Worm (Caenorhabditis elegans): ENCODE measurements around the gene rbm-7.

rbm-7 gene

DNA sequence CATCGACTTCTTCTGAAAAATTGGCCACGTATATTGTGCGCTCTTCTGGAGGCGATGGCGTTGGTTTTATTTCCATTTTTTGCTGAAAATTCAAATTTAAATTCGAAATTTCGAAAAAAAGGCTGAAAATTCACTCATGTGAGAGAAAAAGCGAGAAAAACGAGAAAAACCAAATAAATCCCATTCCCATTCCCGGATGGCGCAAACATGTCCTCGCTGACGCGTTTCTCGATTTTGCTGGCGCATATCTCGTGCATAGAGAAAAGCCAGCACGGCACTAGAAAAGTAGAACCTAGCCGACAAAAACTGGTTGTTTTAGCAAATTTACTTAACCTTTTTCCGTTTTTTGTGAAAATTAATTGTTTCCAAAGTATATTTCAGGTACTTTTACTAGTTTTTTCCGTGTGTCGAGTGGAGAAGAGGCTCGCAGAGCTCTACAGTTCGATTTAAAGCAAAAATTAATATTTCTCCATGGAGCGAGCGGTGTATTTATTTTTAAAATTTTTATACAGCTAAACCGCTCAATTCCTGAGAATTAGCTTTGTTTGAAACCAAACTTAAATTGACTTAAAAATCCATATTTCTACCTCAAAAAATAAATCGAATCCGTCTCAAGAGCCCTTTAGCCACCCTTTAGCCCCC, at the start of gene rbm-7 (continued):
- TF ChIP-seq ceh-82 (tag; optimal IDR thresholded peaks at IDR 0.05) (peak; percentile 75 to 76 (median 76)), hlh-17 (GFP tag; optimal IDR thresholded peaks at IDR 0.05; ENCODE audit: borderline replicate concordance) (no peak), ceh-90 (tag; optimal IDR thresholded peaks at IDR 0.05) (peak; percentile 4), C04F5.9 (tag; optimal IDR thresholded peaks at IDR 0.05) (peak; percentile 26), isw-1 (GFP tag; IDR thresholded peaks at IDR 0.05) (peak; percentile 69), nhr-20 (tag; optimal IDR thresholded peaks at IDR 0.05) (peak; percentile 70), ztf-11 (tag; optimal IDR thresholded peaks at IDR 0.05) (peak in 1 of 2 experiments; percentile 21), nhr-77 (tag; optimal IDR thresholded peaks at IDR 0.05) (peak; percentile 36), unc-86 (tag; optimal IDR thresholded peaks at IDR 0.05) (peak; percentile 72), efl-1 (optimal IDR thresholded peaks at IDR 0.05) (peak; percentile 78 to 82), efl-1 (GFP tag; optimal IDR thresholded peaks at IDR 0.05 in 1 of 2) (peak; percentile 77 to 97), xbp-1 (tag; optimal IDR thresholded peaks at IDR 0.05) (peak; percentile 76), egl-27 (tag; optimal IDR thresholded peaks at IDR 0.05) (no peak), ces-1 (GFP tag; optimal IDR thresholded peaks at IDR 0.05) (no peak), aha-1 (tag; optimal IDR thresholded peaks at IDR 0.05) (no peak), egl-13 (tag; optimal IDR thresholded peaks at IDR 0.05) (no peak), mdl-1 (tag; optimal IDR thresholded peaks at IDR 0.05) (peak in 1 of 2 experiments; percentile 59), nhr-84 (tag; optimal IDR thresholded peaks at IDR 0.05) (no peak), jun-1 (tag; optimal IDR thresholded peaks at IDR 0.05) (peak; percentile 56), lin-13 (GFP tag; optimal IDR thresholded peaks at IDR 0.05) (peak; percentile 60), C16A3.4 (tag; optimal IDR thresholded peaks at IDR 0.05) (peak; percentile 52), grh-1 (GFP tag; IDR thresholded peaks at IDR 0.05) (peak; percentile 53; the same call in 1 of the 2 replicates), ama-1 (optimal IDR thresholded peaks at IDR 0.05) (no peak), hlh-4 (tag; optimal IDR thresholded peaks at IDR 0.05) (no peak), fkh-4 (tag; optimal IDR thresholded peaks at IDR 0.05; ENCODE audit: borderline replicate concordance) (no peak), lin-14 (GFP tag; optimal IDR thresholded peaks at IDR 0.05) (no peak), lin-39 (tag; optimal IDR thresholded peaks at IDR 0.05) (peak; percentile 73), lsy-2 (tag; optimal IDR thresholded peaks at IDR 0.05) (peak; percentile 87 to 89), F16B12.6 (tag; optimal IDR thresholded peaks at IDR 0.05) (peak; percentile 73), nhr-237 (tag; optimal IDR thresholded peaks at IDR 0.05) (no peak), alr-1 (tag; optimal IDR thresholded peaks at IDR 0.05; ENCODE audit: borderline replicate concordance) (no peak), nhr-19 (GFP tag; conservative IDR thresholded peaks at IDR 0.05) (no peak; the same call in 1 of the 2 replicates), nhr-11 (tag; optimal IDR thresholded peaks at IDR 0.05) (no peak)

DNA sequence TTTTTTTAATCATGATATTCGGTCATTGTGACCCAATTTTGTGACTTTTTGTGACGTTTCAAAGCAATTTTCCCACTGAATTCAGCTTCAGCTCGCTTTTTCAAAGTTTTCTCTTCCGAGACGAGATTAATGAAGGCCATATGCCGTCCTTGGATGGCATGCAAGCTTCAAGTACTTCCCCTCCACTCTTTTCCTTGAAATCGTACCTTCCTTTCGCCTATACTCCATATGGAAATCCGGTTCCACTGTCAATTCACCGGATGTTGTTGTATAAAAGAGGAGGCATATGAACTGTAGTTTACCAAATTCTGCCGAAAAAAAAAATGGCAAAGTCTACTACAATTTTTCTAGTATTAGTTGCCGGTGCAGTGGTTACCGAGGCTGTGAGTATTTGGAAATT, 49.1 kb upstream of the rbm-7 start, which contains the start of gene ZK1010.4:
Gene ZK1010.4, plus strand, starts transcription at position 301 of the 400 bp plus-strand sequence.
- no peak for TF ChIP-seq nhr-28 (tag; optimal IDR thresholded peaks at IDR 0.05)
- no peak for TF ChIP-seq nhr-47 (tag; optimal IDR thresholded peaks at IDR 0.05)
- TF ChIP-seq lin-35 (GFP tag; optimal IDR thresholded peaks at IDR 0.05) = no peak
- TF ChIP-seq grh-1 (GFP tag; IDR thresholded peaks at IDR 0.05) = no peak
- no peak for TF ChIP-seq ceh-82 (tag; optimal IDR thresholded peaks at IDR 0.05)
- TF ChIP-seq xbp-1 (tag; optimal IDR thresholded peaks at IDR 0.05) = no peak
- TF ChIP-seq unc-98 (GFP tag; IDR thresholded peaks at IDR 0.05) = no peak
- no peak for TF ChIP-seq lsy-2 (tag; optimal IDR thresholded peaks at IDR 0.05)
- TF ChIP-seq pqm-1 (tag; optimal IDR thresholded peaks at IDR 0.05) = no peak
- TF ChIP-seq unc-30 (tag; optimal IDR thresholded peaks at IDR 0.05) = no peak
- TF ChIP-seq aha-1 (tag; optimal IDR thresholded peaks at IDR 0.05) = no peak
- no peak for TF ChIP-seq mep-1 (tag; optimal IDR thresholded peaks at IDR 0.05)
- TF ChIP-seq isw-1 (GFP tag; IDR thresholded peaks at IDR 0.05) = no peak
- no peak for TF ChIP-seq fkh-4 (tag; optimal IDR thresholded peaks at IDR 0.05; ENCODE audit: borderline replicate concordance)
- TF ChIP-seq egl-13 (tag; optimal IDR thresholded peaks at IDR 0.05) = no peak
- TF ChIP-seq mdl-1 (tag; optimal IDR thresholded peaks at IDR 0.05) = no peak
- no peak for TF ChIP-seq dpl-1 (GFP tag; optimal IDR thresholded peaks at IDR 0.05)
- TF ChIP-seq skn-1 (tag; optimal IDR thresholded peaks at IDR 0.05) = no peak
- no peak for TF ChIP-seq vab-15 (tag; optimal IDR thresholded peaks at IDR 0.05)
- TF ChIP-seq nhr-85 (tag) = no peak
